Worm (Caenorhabditis elegans) whole organism, young adult: ENCODE measurements around the gene lgc-50.

ENCODE experiments used
- C17E4.6 ChIP-seq: fragments of 200-800 bp; sonication (Bioruptor generic); IDR thresholded peaks from 2 replicates; pipeline ENCODE4 v1.3.6; 2022; ENCODE audit warnings: missing genetic modification reagents, missing genetic modification characterization, missing compliant biosample characterization
- hlh-12 ChIP-seq: sonication (generic microtip); optimal IDR thresholded peaks from 2 replicates; lab custom pipeline; 2016; ENCODE audit warnings: missing genetic modification characterization, missing compliant biosample characterization
- nhr-80 ChIP-seq: sonication (generic microtip); optimal IDR thresholded peaks from 2 replicates; lab custom pipeline; 2016; ENCODE audit warnings: missing genetic modification characterization, missing compliant biosample characterization
- sptf-2 ChIP-seq: fragments of 200-800 bp; sonication (Bioruptor generic); optimal IDR thresholded peaks from 2 replicates; lab custom pipeline; 2018; ENCODE audit warnings: mild to moderate bottlenecking, missing genetic modification characterization, missing compliant biosample characterization

DNA sequence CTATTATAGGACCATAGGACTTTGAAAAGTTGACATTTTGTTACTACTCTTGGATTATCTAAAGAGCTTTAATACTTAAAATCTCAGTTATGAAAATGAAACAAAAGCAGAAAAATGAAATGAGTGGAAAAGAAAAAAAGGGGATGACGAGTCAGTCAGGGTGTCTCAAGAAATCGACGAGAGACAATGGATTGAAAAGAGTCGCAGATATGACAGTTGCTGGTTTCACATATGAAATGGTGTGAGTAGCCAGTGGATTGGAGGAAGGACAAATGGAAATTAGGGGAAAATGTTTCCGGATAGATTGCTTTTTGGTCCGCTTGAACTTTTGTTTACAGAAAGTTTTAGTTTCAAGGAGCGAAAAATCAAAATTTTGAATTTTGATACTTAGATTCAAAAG, 1.9 kb upstream of the lgc-50 start:
- TF ChIP-seq C17E4.6 (GFP tag; lab: Robert Waterston, UW) (no peak), hlh-12 (no peak), sptf-2 (GFP tag; lab: Kevin White, UChicago) (no peak), nhr-80 (tag; lab: Kevin White, UChicago) (no peak)
